Worm (Caenorhabditis elegans) whole organism, late embryonic: ENCODE measurements around the gene F53B2.8.
"Not testable (repeated sequence)": the region's sequence is repeated elsewhere in the genome, so short reads cannot be mapped to it uniquely, and the experiment has no call there.

Source experiments
- ahr-1 ChIP-seq: sonication (generic microtip); optimal IDR thresholded peaks from 2 replicates; lab custom pipeline; 2016; ENCODE audit warnings: missing genetic modification characterization, missing compliant biosample characterization
- ama-1 ChIP-seq: fragments of 150-350 bp; optimal IDR thresholded peaks from 2 replicates; lab custom pipeline; 2014
- npax-4 ChIP-seq: sonication (generic microtip); optimal IDR thresholded peaks from 2 replicates; lab custom pipeline; 2016; ENCODE audit warnings: missing genetic modification characterization, missing compliant biosample characterization
- syd-9 ChIP-seq: sonication (generic microtip); optimal IDR thresholded peaks from 2 replicates; lab custom pipeline; 2016; ENCODE audit warnings: mild to moderate bottlenecking, missing genetic modification characterization, moderate library complexity, missing compliant biosample characterization
- tbx-2 ChIP-seq: sonication (generic microtip); optimal IDR thresholded peaks from 2 replicates; lab custom pipeline; 2016; ENCODE audit warnings: missing genetic modification characterization, missing compliant biosample characterization

ce11 chrIV:12476942-12477341, 50.3 kb downstream of the F53B2.8 start, which contains the start of gene T04A11.1:
- TF ChIP-seq ama-1 (lab: Kevin White, UChicago); ahr-1 (tag; lab: Kevin White, UChicago); tbx-2; syd-9 (tag; lab: Kevin White, UChicago); npax-4: not testable (repeated sequence)
